Fruit fly (Drosophila melanogaster) whole organism: ENCODE results near the gene CG5199.

Source experiments
- CG8478 ChIP-seq: fragments of >200 bp; optimal IDR thresholded peaks from 2 replicates; lab custom pipeline; 2018; ENCODE audit warnings: inconsistent platforms
- Dll ChIP-seq: fragments of >200 bp; optimal IDR thresholded peaks from 2 replicates; lab custom pipeline; 2017
- EcR ChIP-seq, 2 experiments: fragments of >200 bp; optimal IDR thresholded peaks; 2 replicates each; lab custom pipeline; 2017; ENCODE audit warnings: missing biosample characterization in 2 of 2, missing genetic modification characterization in 2 of 2, missing genetic modification reagents in 2 of 2
- pan ChIP-seq: fragments of >200 bp; optimal IDR thresholded peaks from 2 replicates; lab custom pipeline; 2017
- psq ChIP-seq: fragments of >200 bp; optimal IDR thresholded peaks from 2 replicates; lab custom pipeline; 2017
- usp ChIP-seq: fragments of >200 bp; optimal IDR thresholded peaks from 2 replicates; lab custom pipeline; 2017; ENCODE audit warnings: missing biosample characterization, missing genetic modification characterization, mixed read lengths

- TF ChIP-seq pan (lab: Kevin White, UChicago), result no peak
- no peak for TF ChIP-seq CG8478 (lab: Kevin White, UChicago)
- no peak for TF ChIP-seq usp (GFP tag; lab: Kevin White, UChicago)
- TF ChIP-seq psq (lab: Kevin White, UChicago), result no peak
- no peak for TF ChIP-seq Dll
- TF ChIP-seq EcR (GFP tag; optimal IDR thresholded peaks at IDR 0.05; lab: Kevin White, UChicago), result no peak
Measured at dm6 chr3L:20471499-20472313, 19.0 kb upstream of the CG5199 start.
